Fruit fly (Drosophila melanogaster) whole organism, prepupa: ENCODE measurements around the gene sp3.

Experiments used
- CG10631 ChIP-seq: fragments of 200-800 bp; sonication (Bioruptor generic); optimal IDR thresholded peaks from 2 replicates; lab custom pipeline; 2016; ENCODE audit warnings: missing biosample characterization, missing genetic modification characterization
- CG10669 ChIP-seq: fragments of 200-800 bp; sonication (Bioruptor generic); optimal IDR thresholded peaks from 3 replicates; lab custom pipeline; 2018; ENCODE audit warnings: missing biosample characterization, mild to moderate bottlenecking, missing genetic modification characterization, moderate library complexity
- CG11294 ChIP-seq: fragments of 200-800 bp; sonication (Bioruptor generic); IDR thresholded peaks from 2 replicates; pipeline ENCODE4 v1.3.6; 2022; ENCODE audit warnings: missing biosample characterization, missing genetic modification characterization
- CG11762 ChIP-seq: fragments of 200-800 bp; sonication (Bioruptor generic); optimal IDR thresholded peaks from 3 replicates; lab custom pipeline; 2016; ENCODE audit warnings: missing biosample characterization, missing genetic modification characterization; ENCODE audit not compliant: insufficient read depth
- CG15336 ChIP-seq: fragments of 200-800 bp; sonication (Bioruptor generic); IDR thresholded peaks from 2 replicates; pipeline ENCODE4 v1.3.6; 2022; ENCODE audit warnings: missing biosample characterization, missing genetic modification characterization
- CG1621 ChIP-seq: fragments of 200-800 bp; sonication (Bioruptor generic); optimal IDR thresholded peaks from 3 replicates; lab custom pipeline; 2018; ENCODE audit warnings: missing biosample characterization, mild to moderate bottlenecking, missing genetic modification characterization
- CG16779 ChIP-seq: fragments of 200-800 bp; sonication (Bioruptor generic); optimal IDR thresholded peaks from 3 replicates; lab custom pipeline; 2017; ENCODE audit warnings: missing biosample characterization, mild to moderate bottlenecking, missing genetic modification characterization
- CG31627 ChIP-seq: fragments of 200-800 bp; sonication (Bioruptor generic); optimal IDR thresholded peaks from 3 replicates; lab custom pipeline; 2016; ENCODE audit warnings: missing biosample characterization, missing genetic modification characterization
- CG32006 ChIP-seq: fragments of 200-800 bp; sonication (Bioruptor generic); optimal IDR thresholded peaks from 3 replicates; lab custom pipeline; 2017; ENCODE audit warnings: missing biosample characterization, mild to moderate bottlenecking, missing genetic modification characterization
- CG34406 ChIP-seq: fragments of 200-800 bp; sonication (Bioruptor generic); optimal IDR thresholded peaks from 3 replicates; lab custom pipeline; 2016; ENCODE audit warnings: missing biosample characterization, missing genetic modification characterization
- CG3919 ChIP-seq: fragments of 200-800 bp; sonication (Bioruptor generic); optimal IDR thresholded peaks from 3 replicates; lab custom pipeline; 2016; ENCODE audit warnings: missing biosample characterization, missing genetic modification characterization
- CG6163 ChIP-seq: fragments of 200-800 bp; sonication (Bioruptor generic); IDR thresholded peaks from 3 replicates; pipeline ENCODE4 v1.3.6; 2022; ENCODE audit warnings: missing biosample characterization, missing genetic modification characterization
- CG6276 ChIP-seq: fragments of 200-800 bp; sonication (Bioruptor generic); optimal IDR thresholded peaks from 2 replicates; lab custom pipeline; 2017; ENCODE audit warnings: missing biosample characterization, mild to moderate bottlenecking, missing genetic modification characterization
- CG6792 ChIP-seq: fragments of 200-800 bp; sonication (Bioruptor generic); optimal IDR thresholded peaks from 3 replicates; lab custom pipeline; 2016; ENCODE audit warnings: missing biosample characterization, missing genetic modification characterization
- CG6854 ChIP-seq: fragments of 200-800 bp; sonication (Bioruptor generic); optimal IDR thresholded peaks from 2 replicates; lab custom pipeline; 2017; ENCODE audit warnings: missing biosample characterization, mild to moderate bottlenecking, missing genetic modification characterization
- CG7368 ChIP-seq: fragments of 200-800 bp; sonication (Bioruptor generic); optimal IDR thresholded peaks from 3 replicates; lab custom pipeline; 2016; ENCODE audit warnings: missing biosample characterization, missing genetic modification characterization
- CG8119 ChIP-seq: fragments of 200-800 bp; sonication (Bioruptor generic); IDR thresholded peaks from 3 replicates; pipeline ENCODE4 v1.3.6; 2022; ENCODE audit warnings: missing biosample characterization, missing genetic modification characterization
- CG8319 ChIP-seq: fragments of 200-800 bp; sonication (Bioruptor generic); optimal IDR thresholded peaks from 3 replicates; lab custom pipeline; 2016; ENCODE audit warnings: missing biosample characterization, missing genetic modification characterization
- CG9139 ChIP-seq: fragments of 200-800 bp; sonication (Bioruptor generic); optimal IDR thresholded peaks from 3 replicates; lab custom pipeline; 2017; ENCODE audit warnings: missing biosample characterization, mild to moderate bottlenecking, missing genetic modification characterization
- Eip78C ChIP-seq: fragments of 200-800 bp; sonication (Bioruptor generic); peaks from one replicate; lab custom pipeline; 2016; ENCODE audit warnings: missing biosample characterization, missing genetic modification characterization
- Ets21C ChIP-seq: fragments of 200-800 bp; sonication (Bioruptor generic); optimal IDR thresholded peaks from 3 replicates; lab custom pipeline; 2016; ENCODE audit warnings: missing biosample characterization, missing genetic modification characterization
- Hr39 ChIP-seq: fragments of 200-800 bp; sonication (Bioruptor generic); optimal IDR thresholded peaks from 2 replicates; lab custom pipeline; 2016; ENCODE audit warnings: missing biosample characterization, missing genetic modification characterization
- Hr4 ChIP-seq: fragments of 200-800 bp; sonication (Bioruptor generic); optimal IDR thresholded peaks from 3 replicates; lab custom pipeline; 2016; ENCODE audit warnings: missing biosample characterization, missing genetic modification characterization
- Lpt ChIP-seq: fragments of 200-800 bp; sonication (Bioruptor generic); optimal IDR thresholded peaks from 3 replicates; lab custom pipeline; 2016; ENCODE audit warnings: missing biosample characterization, missing genetic modification characterization
- Met ChIP-seq: fragments of 200-800 bp; sonication (Bioruptor generic); optimal IDR thresholded peaks from 3 replicates; lab custom pipeline; 2016; ENCODE audit warnings: missing biosample characterization, missing genetic modification characterization
- OdsH ChIP-seq: fragments of 200-800 bp; sonication (Bioruptor generic); optimal IDR thresholded peaks from 3 replicates; lab custom pipeline; 2016; ENCODE audit warnings: missing biosample characterization, missing genetic modification characterization
- Smox ChIP-seq: fragments of 200-800 bp; sonication (Bioruptor generic); optimal IDR thresholded peaks from 3 replicates; lab custom pipeline; 2016; ENCODE audit warnings: missing biosample characterization, missing genetic modification characterization
- Sox102F ChIP-seq: fragments of 200-800 bp; sonication (Bioruptor generic); optimal IDR thresholded peaks from 2 replicates; lab custom pipeline; 2016; ENCODE audit warnings: missing biosample characterization, mild to moderate bottlenecking, missing genetic modification characterization
- Sox14 ChIP-seq: fragments of 200-800 bp; sonication (Bioruptor generic); optimal IDR thresholded peaks from 3 replicates; lab custom pipeline; 2016; ENCODE audit warnings: missing biosample characterization, missing genetic modification characterization
- acj6 ChIP-seq: fragments of 200-800 bp; sonication (Bioruptor generic); optimal IDR thresholded peaks from 3 replicates; lab custom pipeline; 2016; ENCODE audit warnings: missing biosample characterization, missing genetic modification characterization
- cyc ChIP-seq: fragments of 200-800 bp; sonication (Bioruptor generic); optimal IDR thresholded peaks from 3 replicates; lab custom pipeline; 2016; ENCODE audit warnings: missing biosample characterization, missing genetic modification characterization
- dsx ChIP-seq: fragments of 200-800 bp; optimal IDR thresholded peaks from 3 replicates; lab custom pipeline; 2019; ENCODE audit warnings: missing biosample characterization, mild to moderate bottlenecking, missing genetic modification characterization, moderate library complexity; ENCODE audit not compliant: poor library complexity, severe bottlenecking
- eg ChIP-seq: fragments of 200-800 bp; sonication (Bioruptor generic); IDR thresholded peaks from 3 replicates; pipeline ENCODE4 v1.3.6; 2022; ENCODE audit warnings: missing biosample characterization, missing genetic modification characterization
- esn ChIP-seq: fragments of 200-800 bp; sonication (Bioruptor generic); optimal IDR thresholded peaks from 2 replicates; lab custom pipeline; 2016; ENCODE audit warnings: missing biosample characterization, mild to moderate bottlenecking, missing genetic modification characterization, moderate library complexity
- fd59A ChIP-seq: fragments of 200-800 bp; sonication (Bioruptor generic); optimal IDR thresholded peaks from 2 replicates; lab custom pipeline; 2017; ENCODE audit warnings: missing biosample characterization, mild to moderate bottlenecking, missing genetic modification characterization, missing genetic modification reagents
- fkh ChIP-seq: fragments of 200-800 bp; sonication (Bioruptor generic); optimal IDR thresholded peaks from 3 replicates; lab custom pipeline; 2017; ENCODE audit warnings: missing biosample characterization, mild to moderate bottlenecking, missing genetic modification characterization, moderate library complexity
- lz ChIP-seq: fragments of 200-800 bp; sonication (Bioruptor generic); optimal IDR thresholded peaks from 3 replicates; lab custom pipeline; 2016; ENCODE audit warnings: missing biosample characterization, missing genetic modification characterization
- net ChIP-seq: fragments of 200-800 bp; sonication (Bioruptor generic); optimal IDR thresholded peaks from 3 replicates; lab custom pipeline; 2016; ENCODE audit warnings: missing biosample characterization, missing genetic modification characterization
- pdm3 ChIP-seq: fragments of 200-800 bp; sonication (Bioruptor generic); optimal IDR thresholded peaks from 3 replicates; lab custom pipeline; 2016; ENCODE audit warnings: missing biosample characterization, missing genetic modification characterization
- salr ChIP-seq, 2 experiments: fragments of 200-800 bp; sonication (Bioruptor generic); optimal IDR thresholded peaks; 3 replicates each; lab custom pipeline; 2016 to 2018; ENCODE audit warnings: missing biosample characterization in 2 of 2, missing genetic modification characterization in 2 of 2, mild to moderate bottlenecking in 1 of 2
- spab ChIP-seq: fragments of 200-800 bp; sonication (Bioruptor generic); optimal IDR thresholded peaks from 2 replicates; lab custom pipeline; 2017; ENCODE audit warnings: missing biosample characterization, mild to moderate bottlenecking, missing genetic modification characterization, missing genetic modification reagents
- ss ChIP-seq, 2 experiments: fragments of 200-800 bp; sonication (Bioruptor generic); optimal IDR thresholded peaks; 2 replicates in 1 of 2; 3 replicates in 1 of 2; lab custom pipeline; 2017 to 2018; ENCODE audit warnings: mild to moderate bottlenecking in 2 of 2, missing biosample characterization in 2 of 2, missing genetic modification characterization in 2 of 2, moderate library complexity in 1 of 2
- svp ChIP-seq: fragments of 200-800 bp; sonication (Bioruptor generic); peaks from one replicate; lab custom pipeline; 2016; ENCODE audit warnings: missing biosample characterization, missing genetic modification characterization
- topi ChIP-seq: fragments of 200-800 bp; sonication (Bioruptor generic); optimal IDR thresholded peaks from 3 replicates; lab custom pipeline; 2016; ENCODE audit warnings: missing biosample characterization, missing genetic modification characterization

The sp3 gene

dm6 chr3R:21493580-21494257 lies 27.0 kb upstream of the sp3 start (continued):
- TF ChIP-seq CG7368 (GFP tag; lab: Kevin White, UChicago) (peak; percentile 20), spab (GFP tag; lab: Kevin White, UChicago) (peak; percentile 47), ss (GFP tag; optimal IDR thresholded peaks at IDR 0.05; lab: Kevin White, UChicago) (peak in 1 of 2 experiments; percentile 46), CG6792 (GFP tag; lab: Kevin White, UChicago) (peak; percentile 59), pdm3 (peak; percentile 62), net (GFP tag; lab: Kevin White, UChicago) (peak; percentile 56), CG6276 (GFP tag; lab: Kevin White, UChicago) (no peak), eg (GFP tag; lab: Robert Waterston, UW) (no peak), CG32006 (GFP tag; lab: Kevin White, UChicago) (peak; percentile 51), OdsH (GFP tag; lab: Kevin White, UChicago) (peak; percentile 52), CG15336 (no peak), CG10631 (GFP tag; lab: Kevin White, UChicago) (peak; percentile 54), Hr4 (GFP tag; lab: Kevin White, UChicago) (peak; percentile 21), svp (GFP tag; lab: Kevin White, UChicago) (peak; percentile 99), fd59A (GFP tag; lab: Kevin White, UChicago) (peak; percentile 55), Lpt (GFP tag; lab: Kevin White, UChicago) (no peak), CG16779 (tag; lab: Kevin White, UChicago) (no peak)

dm6 chr3R:21499131-21500036 lies 21.3 kb upstream of the sp3 start, which contains the start of gene C15:
TSS of gene C15 (plus strand) at chr3R:21499986.
- no peak for TF ChIP-seq net (GFP tag; lab: Kevin White, UChicago)
- TF ChIP-seq cyc (GFP tag; lab: Kevin White, UChicago), result no peak
- no peak for TF ChIP-seq CG11762 (GFP tag; lab: Kevin White, UChicago)
- TF ChIP-seq Lpt (GFP tag; lab: Kevin White, UChicago), result no peak
- TF ChIP-seq CG1621, result no peak
- TF ChIP-seq CG6792 (GFP tag; lab: Kevin White, UChicago), result peak; percentile 9
- peak; percentile 61; the same call in 2 of the 3 replicates for TF ChIP-seq CG6163 (GFP tag; lab: Robert Waterston, UW)
- no peak for TF ChIP-seq Sox14 (GFP tag; lab: Kevin White, UChicago)
- no peak for TF ChIP-seq CG31627 (GFP tag; lab: Kevin White, UChicago)
- TF ChIP-seq Hr39 (GFP tag; lab: Kevin White, UChicago), result no peak
- TF ChIP-seq salr (GFP tag; optimal IDR thresholded peaks at IDR 0.05; lab: Kevin White, UChicago), result no peak
- no peak for TF ChIP-seq pdm3
- no peak for TF ChIP-seq CG8319
- no peak for TF ChIP-seq Hr4 (GFP tag; lab: Kevin White, UChicago)
- TF ChIP-seq Sox102F (GFP tag; lab: Kevin White, UChicago), result peak; percentile 9
- peak; percentile 38; the same call in 1 of the 3 replicates for TF ChIP-seq CG8119
- peak; percentile 73 for TF ChIP-seq Eip78C (GFP tag; lab: Kevin White, UChicago)
- TF ChIP-seq esn, result peak; percentile 14
- no peak for TF ChIP-seq CG15336
- TF ChIP-seq dsx (GFP tag; lab: Kevin White, UChicago), result no peak
- TF ChIP-seq fd59A (GFP tag; lab: Kevin White, UChicago), result peak; percentile 8
- no peak for TF ChIP-seq Smox (GFP tag; lab: Kevin White, UChicago)
- TF ChIP-seq CG6854 (GFP tag; lab: Kevin White, UChicago), result no peak
- peak; percentile 53 for TF ChIP-seq svp (GFP tag; lab: Kevin White, UChicago)
- no peak for TF ChIP-seq acj6 (GFP tag; lab: Kevin White, UChicago)
- no peak; the same call in 2 of the 3 replicates for TF ChIP-seq eg (GFP tag; lab: Robert Waterston, UW)
- TF ChIP-seq spab (GFP tag; lab: Kevin White, UChicago), result no peak
- TF ChIP-seq Met (GFP tag; lab: Kevin White, UChicago), result peak; percentile 1
- no peak for TF ChIP-seq CG32006 (GFP tag; lab: Kevin White, UChicago)
- no peak for TF ChIP-seq CG34406 (GFP tag; lab: Kevin White, UChicago)
- TF ChIP-seq lz (GFP tag; lab: Kevin White, UChicago), result no peak
- TF ChIP-seq CG11294 (GFP tag; lab: Robert Waterston, UW), result no peak
- TF ChIP-seq fkh (GFP tag; lab: Kevin White, UChicago), result no peak
- no peak for TF ChIP-seq CG6276 (GFP tag; lab: Kevin White, UChicago)
- no peak for TF ChIP-seq CG10631 (GFP tag; lab: Kevin White, UChicago)
- no peak for TF ChIP-seq CG3919 (GFP tag; lab: Kevin White, UChicago)
- peak in 1 of 2 experiments; percentile 42 for TF ChIP-seq ss (GFP tag; optimal IDR thresholded peaks at IDR 0.05; lab: Kevin White, UChicago)
- no peak for TF ChIP-seq CG10669 (GFP tag; lab: Kevin White, UChicago)
- TF ChIP-seq CG9139 (GFP tag; lab: Kevin White, UChicago), result no peak
- TF ChIP-seq Ets21C, result no peak
- TF ChIP-seq topi, result no peak
